Fruit fly (Drosophila melanogaster): ENCODE measurements around the gene Srlp.

Gene Srlp

DNA sequence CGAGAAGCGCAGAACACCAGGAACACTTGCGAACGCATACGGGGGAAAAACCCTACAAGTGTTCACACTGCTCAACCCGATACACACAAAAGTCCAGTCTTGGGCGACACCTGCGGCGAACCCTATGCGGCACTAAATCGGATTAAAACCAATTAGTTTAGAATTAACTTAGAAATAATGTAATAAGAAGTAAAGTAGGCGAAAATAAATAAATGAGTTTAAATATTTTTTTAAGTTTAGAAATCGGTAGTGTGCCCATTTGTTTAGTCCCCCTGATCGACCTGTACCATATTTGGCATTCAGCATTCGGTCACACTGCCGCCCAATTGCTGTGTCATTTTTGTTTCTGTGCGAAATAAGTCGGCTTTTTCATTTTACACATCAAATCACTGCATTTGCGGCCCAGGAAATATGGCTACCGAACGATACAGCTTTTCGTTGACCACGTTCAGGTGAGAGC, 2.8 kb upstream of the Srlp start, which contains the start of gene Prosalpha2 (continued):
- no peak for TF ChIP-seq CG11504 (tag; optimal IDR thresholded peaks at IDR 0.05)
- no peak for TF ChIP-seq Dbx (GFP tag; IDR thresholded peaks at IDR 0.05)
- TF ChIP-seq Doc2 (GFP tag; IDR thresholded peaks at IDR 0.05): no peak
- no peak for TF ChIP-seq CG11723 (GFP tag; optimal IDR thresholded peaks at IDR 0.05)
- no peak for TF ChIP-seq Blimp-1 (GFP tag; optimal IDR thresholded peaks at IDR 0.05)
- no peak for TF ChIP-seq CG31224 (GFP tag; IDR thresholded peaks at IDR 0.05)
- TF ChIP-seq trem (tag; optimal IDR thresholded peaks at IDR 0.05): peak; percentile 80
- no peak for TF ChIP-seq HLH54F (GFP tag; optimal IDR thresholded peaks at IDR 0.05)
- TF ChIP-seq ase (GFP tag; IDR thresholded peaks at IDR 0.05): no peak
- TF ChIP-seq gem (tag; optimal IDR thresholded peaks at IDR 0.05): no peak
- no peak for TF ChIP-seq CG3163 (GFP tag; optimal IDR thresholded peaks at IDR 0.05)
- TF ChIP-seq CG3847 (GFP tag; IDR thresholded peaks at IDR 0.05): no peak
- no peak for TF ChIP-seq CG4282 (GFP tag; optimal IDR thresholded peaks at IDR 0.05)
- no peak for TF ChIP-seq CG16815 (GFP tag; optimal IDR thresholded peaks at IDR 0.05)
- TF ChIP-seq cas (GFP tag; IDR thresholded peaks at IDR 0.05): no peak
- TF ChIP-seq schlank (tag; optimal IDR thresholded peaks at IDR 0.05): no peak
- no peak for TF ChIP-seq CG15011 (GFP tag; optimal IDR thresholded peaks at IDR 0.05)
- TF ChIP-seq Doc3 (GFP tag; IDR thresholded peaks at IDR 0.05; ENCODE audit: partially characterized antibody): no peak
- TF ChIP-seq luna (GFP tag; optimal IDR thresholded peaks at IDR 0.05): no peak
- no peak for TF ChIP-seq repo (GFP tag; optimal IDR thresholded peaks at IDR 0.05)
- no peak for TF ChIP-seq tx (GFP tag; optimal IDR thresholded peaks at IDR 0.05)
- TF ChIP-seq corto (GFP tag; optimal IDR thresholded peaks at IDR 0.05): no peak
- no peak for TF ChIP-seq HLH3B (GFP tag; IDR thresholded peaks at IDR 0.05)
- TF ChIP-seq cato (GFP tag; optimal IDR thresholded peaks at IDR 0.05; ENCODE audit: borderline replicate concordance): no peak
- TF ChIP-seq wek (GFP tag; optimal IDR thresholded peaks at IDR 0.05): no peak
- TF ChIP-seq Bteb2 (GFP tag; optimal IDR thresholded peaks at IDR 0.05): no peak
- TF ChIP-seq HHEX (GFP tag; optimal IDR thresholded peaks at IDR 0.05): no peak
- no peak for TF ChIP-seq ken (GFP tag; IDR thresholded peaks at IDR 0.05)
- TF ChIP-seq Oli (tag; optimal IDR thresholded peaks at IDR 0.05): no peak
- no peak for TF ChIP-seq CG14014 (GFP tag; IDR thresholded peaks at IDR 0.05)
- no peak for TF ChIP-seq tgo (GFP tag; IDR thresholded peaks at IDR 0.05)
- no peak for TF ChIP-seq gce (GFP tag; IDR thresholded peaks at IDR 0.05)
- peak; percentile 53 for TF ChIP-seq YL-1 (GFP tag; optimal IDR thresholded peaks at IDR 0.05)
- no peak for TF ChIP-seq Hr39 (optimal IDR thresholded peaks at IDR 0.05)
- TF ChIP-seq vvl (GFP tag; IDR thresholded peaks at IDR 0.05): no peak
- TF ChIP-seq Ets65A (GFP tag): no peak
- no peak for TF ChIP-seq gcm2 (GFP tag; optimal IDR thresholded peaks at IDR 0.05)
- TF ChIP-seq Xbp1 (GFP tag; optimal IDR thresholded peaks at IDR 0.05): no peak
- TF ChIP-seq zf30C (GFP tag; optimal IDR thresholded peaks at IDR 0.05): peak; percentile 19
- no peak for TF ChIP-seq shn (GFP tag; optimal IDR thresholded peaks at IDR 0.05)
- no peak for TF ChIP-seq CG9817 (tag; optimal IDR thresholded peaks at IDR 0.05)
- no peak for TF ChIP-seq ap (GFP tag; IDR thresholded peaks at IDR 0.05)
- TF ChIP-seq pnt (GFP tag; optimal IDR thresholded peaks at IDR 0.05): no peak
- TF ChIP-seq Fer2 (tag; optimal IDR thresholded peaks at IDR 0.05): no peak
- no peak for TF ChIP-seq Antp (GFP tag; optimal IDR thresholded peaks at IDR 0.05)
- TF ChIP-seq CG13775 (GFP tag; optimal IDR thresholded peaks at IDR 0.05): peak; percentile 5
- no peak for TF ChIP-seq CG8765 (GFP tag; IDR thresholded peaks at IDR 0.05)
- no peak for TF ChIP-seq CG8281 (tag; optimal IDR thresholded peaks at IDR 0.05)
- no peak for TF ChIP-seq CG5245 (GFP tag; optimal IDR thresholded peaks at IDR 0.05)
- TF ChIP-seq CG3407 (GFP tag; optimal IDR thresholded peaks at IDR 0.05): no peak
- TF ChIP-seq nmo (GFP tag; optimal IDR thresholded peaks at IDR 0.05): peak; percentile 42
- peak; percentile 53 for TF ChIP-seq CG30020 (tag; optimal IDR thresholded peaks at IDR 0.05)
- TF ChIP-seq CG4707 (GFP tag; optimal IDR thresholded peaks at IDR 0.05): no peak
